Fruit fly (Drosophila melanogaster) whole organism, pupa: ENCODE data around the gene CG42717.

Source experiments
- CG10348 ChIP-seq: fragments of 200-800 bp; sonication (Bioruptor generic); IDR thresholded peaks from 2 replicates; pipeline ENCODE4 v1.3.6; 2022; ENCODE audit warnings: missing biosample characterization, missing genetic modification characterization
- CG12605 ChIP-seq: fragments of 200-800 bp; sonication (Bioruptor generic); IDR thresholded peaks from 2 replicates; pipeline ENCODE4 v1.3.6; 2022; ENCODE audit warnings: missing biosample characterization, missing genetic modification characterization
- CG13204 ChIP-seq: fragments of 200-800 bp; sonication (Bioruptor generic); optimal IDR thresholded peaks from 2 replicates; lab custom pipeline; 2018; ENCODE audit warnings: missing biosample characterization, mild to moderate bottlenecking, missing genetic modification characterization, moderate library complexity
- CG14655 ChIP-seq: fragments of 200-800 bp; sonication (Bioruptor generic); optimal IDR thresholded peaks from 3 replicates; lab custom pipeline; 2017; ENCODE audit warnings: mild to moderate bottlenecking, missing biosample characterization, missing genetic modification reagents, missing genetic modification characterization
- CG15710 ChIP-seq: fragments of 200-800 bp; sonication (Bioruptor generic); optimal IDR thresholded peaks from 2 replicates; lab custom pipeline; 2018; ENCODE audit warnings: missing biosample characterization, mild to moderate bottlenecking, missing genetic modification characterization, moderate library complexity
- CG17806 ChIP-seq: fragments of 200-800 bp; sonication (Bioruptor generic); optimal IDR thresholded peaks from 2 replicates; lab custom pipeline; 2018; ENCODE audit warnings: missing biosample characterization, mild to moderate bottlenecking, missing genetic modification characterization, moderate library complexity
- CG32121 ChIP-seq: fragments of 200-800 bp; sonication (Bioruptor generic); IDR thresholded peaks from 2 replicates; pipeline ENCODE4 v1.3.6; 2022; ENCODE audit warnings: missing biosample characterization, missing genetic modification characterization
- CG34367 ChIP-seq: fragments of 200-800 bp; sonication (Bioruptor generic); optimal IDR thresholded peaks from 2 replicates; lab custom pipeline; 2018; ENCODE audit warnings: missing biosample characterization, mild to moderate bottlenecking, missing genetic modification characterization
- CG4496 ChIP-seq: fragments of 200-800 bp; sonication (Bioruptor generic); IDR thresholded peaks from 3 replicates; pipeline ENCODE4 v1.3.6; 2022; ENCODE audit warnings: missing biosample characterization, missing genetic modification characterization
- CG8159 ChIP-seq: fragments of 200-800 bp; sonication (Bioruptor generic); optimal IDR thresholded peaks from 3 replicates; lab custom pipeline; 2018; ENCODE audit warnings: missing biosample characterization, mild to moderate bottlenecking, missing genetic modification characterization, moderate library complexity
- CG8301 ChIP-seq: fragments of 200-800 bp; sonication (Bioruptor generic); optimal IDR thresholded peaks from 2 replicates; lab custom pipeline; 2018; ENCODE audit warnings: missing biosample characterization, mild to moderate bottlenecking, missing genetic modification characterization
- CG9948 ChIP-seq: fragments of 200-800 bp; sonication (Bioruptor generic); optimal IDR thresholded peaks from 2 replicates; lab custom pipeline; 2018; ENCODE audit warnings: missing biosample characterization, mild to moderate bottlenecking, missing genetic modification characterization, moderate library complexity
- D1 ChIP-seq: fragments of 200-800 bp; sonication (Bioruptor generic); optimal IDR thresholded peaks from 2 replicates; lab custom pipeline; 2018; ENCODE audit warnings: missing biosample characterization, mild to moderate bottlenecking, missing genetic modification characterization, moderate library complexity
- EcR ChIP-seq: fragments of 200-800 bp; sonication (Bioruptor generic); optimal IDR thresholded peaks from 3 replicates; lab custom pipeline; 2019; ENCODE audit warnings: missing biosample characterization, missing genetic modification characterization, mild to moderate bottlenecking, moderate library complexity, missing genetic modification reagents
- Ets98B ChIP-seq: fragments of 200-800 bp; sonication (Bioruptor generic); IDR thresholded peaks from 2 replicates; pipeline ENCODE4 v1.3.6; 2022; ENCODE audit warnings: missing biosample characterization, missing genetic modification characterization
- Pif1A ChIP-seq: fragments of 200-800 bp; sonication (Bioruptor generic); optimal IDR thresholded peaks from 3 replicates; lab custom pipeline; 2016; ENCODE audit warnings: missing biosample characterization, missing genetic modification characterization
- Pif1B ChIP-seq: fragments of 200-800 bp; sonication (Bioruptor generic); optimal IDR thresholded peaks from 3 replicates; lab custom pipeline; 2016; ENCODE audit warnings: missing biosample characterization, missing genetic modification characterization
- Snoo ChIP-seq: fragments of 200-800 bp; sonication (Bioruptor generic); optimal IDR thresholded peaks from 3 replicates; lab custom pipeline; 2017; ENCODE audit warnings: missing biosample characterization, mild to moderate bottlenecking, missing genetic modification characterization, inconsistent platforms
- fd96Ca ChIP-seq: fragments of 200-800 bp; sonication (Bioruptor generic); IDR thresholded peaks from 3 replicates; pipeline ENCODE4 v1.3.6; 2022; ENCODE audit warnings: missing biosample characterization, missing genetic modification characterization
- gl ChIP-seq: fragments of 200-800 bp; sonication (Bioruptor generic); optimal IDR thresholded peaks from 2 replicates; lab custom pipeline; 2018; ENCODE audit warnings: missing biosample characterization, mild to moderate bottlenecking, missing genetic modification characterization
- rn ChIP-seq: fragments of 200-800 bp; sonication (Bioruptor generic); IDR thresholded peaks from 2 replicates; pipeline ENCODE4 v1.3.6; 2022; ENCODE audit warnings: missing biosample characterization, missing genetic modification characterization

Gene CG42717

DNA sequence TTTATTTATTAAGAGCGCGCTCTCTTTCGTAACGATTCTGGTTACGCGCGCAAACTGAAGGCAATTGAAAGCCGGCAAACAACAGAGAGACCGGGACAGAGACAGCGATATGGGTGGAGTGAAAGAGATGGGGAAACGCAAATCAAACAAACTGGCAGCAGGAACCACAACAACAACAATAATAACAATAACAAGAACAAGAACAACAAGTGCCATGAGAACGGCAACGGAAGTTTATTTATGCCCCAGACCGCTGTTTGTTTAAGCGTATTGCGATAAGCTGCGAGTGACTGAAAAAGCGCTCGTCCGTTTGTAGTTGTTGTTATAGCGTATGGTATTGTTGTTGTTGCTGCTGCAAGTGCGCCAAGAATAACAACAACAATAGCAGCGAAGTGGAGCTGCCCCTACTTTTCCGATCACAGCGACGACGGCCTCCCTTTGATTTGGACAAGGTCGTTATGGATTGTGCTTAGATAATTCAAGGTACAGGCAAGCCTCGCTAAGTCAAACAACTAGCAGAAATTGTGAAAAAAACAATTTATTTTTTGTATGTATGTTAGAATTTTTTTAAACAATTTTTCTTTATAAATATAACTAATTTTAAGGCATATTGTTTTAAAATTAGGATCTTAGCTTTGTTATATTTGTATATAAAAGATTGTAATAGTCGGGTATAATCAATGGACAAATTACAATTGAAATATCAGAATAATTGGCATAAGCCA, 6.8 kb downstream of the CG42717 start:
- TF ChIP-seq Snoo (tag; lab: Kevin White, UChicago) (peak; percentile 6), CG8301 (no peak), CG12605 (GFP tag; lab: Robert Waterston, UW) (no peak), gl (peak; percentile 20), CG4496 (GFP tag; lab: Robert Waterston, UW) (no peak), CG34367 (peak; percentile 7), CG9948 (tag; lab: Kevin White, UChicago) (no peak), CG8159 (tag; lab: Kevin White, UChicago) (no peak), CG14655 (GFP tag; lab: Kevin White, UChicago) (peak; percentile 35), D1 (tag; lab: Kevin White, UChicago) (no peak), Pif1B (GFP tag; lab: Kevin White, UChicago) (peak; percentile 32), CG15710 (tag; lab: Kevin White, UChicago) (no peak), rn (GFP tag; lab: Robert Waterston, UW) (no peak), EcR (GFP tag; lab: Kevin White, UChicago) (no peak), CG13204 (GFP tag; lab: Kevin White, UChicago) (peak; percentile 51), Pif1A (peak; percentile 50), fd96Ca (peak; percentile 54; the same call in 2 of the 3 replicates), Ets98B (GFP tag; lab: Robert Waterston, UW) (0 out of 2 replicates have a peak, but pooled peaks have one; percentile 16)
- TF ChIP-seq, all 21 proteins: peak for 9

DNA sequence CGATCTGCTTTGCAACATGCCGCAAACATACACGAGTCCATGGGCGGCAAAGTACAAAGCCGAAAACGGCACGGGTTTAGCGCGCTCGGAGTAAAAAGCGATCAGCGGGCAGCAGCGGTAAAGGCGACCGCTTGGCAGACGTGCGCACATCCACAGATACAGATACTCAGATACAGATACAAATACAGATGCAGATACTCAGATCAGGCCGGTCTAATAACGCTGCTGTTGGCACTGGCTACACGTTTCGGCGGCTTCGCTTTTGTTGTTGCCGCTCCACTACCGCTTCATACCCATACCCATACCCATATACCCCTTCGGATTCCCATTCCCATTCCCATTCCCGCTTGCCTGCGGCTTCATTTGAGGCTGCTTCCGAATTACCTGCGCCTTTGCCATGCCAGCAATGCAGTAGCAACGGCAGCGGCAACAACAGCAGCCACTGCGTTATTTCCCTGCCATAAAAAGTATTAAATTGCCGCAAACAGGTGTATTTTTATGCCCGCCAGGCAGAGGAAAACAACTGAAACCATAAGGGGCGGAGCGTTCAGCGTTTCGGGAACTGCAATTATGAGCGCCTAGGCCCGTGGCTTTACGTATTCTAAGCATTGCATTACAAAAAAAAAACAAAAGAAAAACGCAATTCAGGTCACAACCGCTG, 7.8 kb downstream of the CG42717 start:
- TF ChIP-seq CG13204 (GFP tag; lab: Kevin White, UChicago) (peak; percentile 52), rn (GFP tag; lab: Robert Waterston, UW) (no peak), CG8301 (no peak), gl (no peak), CG10348 (GFP tag; lab: Robert Waterston, UW) (no peak), fd96Ca (no peak), Snoo (tag; lab: Kevin White, UChicago) (no peak), EcR (GFP tag; lab: Kevin White, UChicago) (no peak)

DNA sequence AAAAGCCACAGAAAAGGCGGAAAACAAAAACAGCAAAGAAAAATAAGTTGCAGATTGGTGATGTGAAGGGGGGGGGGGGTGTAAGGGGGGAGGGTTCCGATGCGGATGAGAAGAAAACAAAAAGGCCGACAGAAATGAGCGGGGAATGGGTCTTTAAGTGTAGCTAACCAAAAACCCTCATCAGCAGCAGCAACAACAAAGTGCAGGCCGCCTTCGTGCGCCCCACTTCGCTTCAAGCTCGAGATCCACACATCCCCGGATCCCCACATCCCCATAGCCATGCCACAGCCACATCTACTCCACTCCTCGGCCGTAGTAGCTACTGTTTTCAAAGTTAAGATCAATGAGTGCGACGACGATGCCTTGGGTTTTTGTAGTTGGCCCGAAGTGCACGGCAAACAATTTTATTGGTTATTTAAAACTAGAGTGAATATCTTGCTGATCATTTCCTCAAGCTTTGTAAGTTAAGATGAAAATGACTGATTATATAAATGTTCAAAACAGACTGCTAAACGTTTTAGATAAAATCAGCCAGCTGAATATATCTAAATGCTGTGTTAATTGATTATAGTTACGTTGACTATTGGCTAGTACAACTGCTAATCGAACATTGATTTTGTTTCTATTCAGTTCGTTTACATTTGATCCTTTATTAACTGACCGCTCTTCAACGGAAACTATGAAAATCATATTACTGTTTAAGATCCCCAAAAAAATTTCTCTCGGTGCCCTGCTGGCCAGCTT, 8.5 kb downstream of the CG42717 start:
- TF ChIP-seq CG10348 (GFP tag; lab: Robert Waterston, UW) (no peak), gl (no peak), EcR (GFP tag; lab: Kevin White, UChicago) (no peak), CG32121 (GFP tag; lab: Robert Waterston, UW) (no peak), Pif1A (peak; percentile 67), CG14655 (GFP tag; lab: Kevin White, UChicago) (peak; percentile 58), CG9948 (tag; lab: Kevin White, UChicago) (peak; percentile 56), CG15710 (tag; lab: Kevin White, UChicago) (peak; percentile 56), CG4496 (GFP tag; lab: Robert Waterston, UW) (no peak), Snoo (tag; lab: Kevin White, UChicago) (peak; percentile 59), CG8159 (tag; lab: Kevin White, UChicago) (peak; percentile 71), CG17806 (tag; lab: Kevin White, UChicago) (peak; percentile 59), Pif1B (GFP tag; lab: Kevin White, UChicago) (peak; percentile 32), CG34367 (peak; percentile 42), fd96Ca (peak; percentile 16; the same call in 1 of the 3 replicates), CG8301 (peak; percentile 50), CG13204 (GFP tag; lab: Kevin White, UChicago) (peak; percentile 66)

DNA sequence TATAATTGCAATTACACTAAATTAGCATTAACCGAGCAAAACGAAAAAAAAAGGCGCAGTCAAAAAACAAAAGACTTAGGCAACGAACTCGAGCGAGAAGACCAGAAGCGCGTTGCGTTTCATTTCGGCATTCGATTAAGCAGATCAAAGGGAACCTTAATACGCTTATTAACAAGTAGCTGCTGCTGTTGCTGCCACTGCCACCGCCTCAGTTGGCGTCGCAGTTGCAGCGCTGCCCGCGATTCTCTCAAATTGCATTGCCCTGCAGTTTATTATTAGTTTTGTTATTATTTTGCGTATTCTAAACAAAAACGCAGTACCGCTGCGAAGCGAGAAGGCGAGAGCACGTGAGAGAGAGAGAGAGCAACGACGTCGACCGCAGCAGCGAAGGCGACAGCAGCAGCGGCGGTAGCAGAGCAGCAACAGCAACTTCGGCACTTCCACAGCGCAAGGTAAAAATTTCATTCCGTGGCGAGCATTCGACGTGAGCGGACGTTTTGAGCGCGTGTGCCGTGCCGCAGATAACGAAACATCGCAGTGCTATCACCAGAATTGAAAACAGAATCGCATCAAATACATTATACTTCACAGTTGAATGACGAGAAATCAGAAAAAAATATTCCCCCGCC, 9.9 kb downstream of the CG42717 start, which contains the start of gene Notum:
TSS of gene Notum (plus strand) at position 461 of the 629 bp plus-strand sequence.
- TF ChIP-seq Ets98B (GFP tag; lab: Robert Waterston, UW): peak; percentile 19; the same call in 1 of the 2 replicates
- TF ChIP-seq CG34367: no peak
- peak; percentile 76 for TF ChIP-seq CG13204 (GFP tag; lab: Kevin White, UChicago)

DNA sequence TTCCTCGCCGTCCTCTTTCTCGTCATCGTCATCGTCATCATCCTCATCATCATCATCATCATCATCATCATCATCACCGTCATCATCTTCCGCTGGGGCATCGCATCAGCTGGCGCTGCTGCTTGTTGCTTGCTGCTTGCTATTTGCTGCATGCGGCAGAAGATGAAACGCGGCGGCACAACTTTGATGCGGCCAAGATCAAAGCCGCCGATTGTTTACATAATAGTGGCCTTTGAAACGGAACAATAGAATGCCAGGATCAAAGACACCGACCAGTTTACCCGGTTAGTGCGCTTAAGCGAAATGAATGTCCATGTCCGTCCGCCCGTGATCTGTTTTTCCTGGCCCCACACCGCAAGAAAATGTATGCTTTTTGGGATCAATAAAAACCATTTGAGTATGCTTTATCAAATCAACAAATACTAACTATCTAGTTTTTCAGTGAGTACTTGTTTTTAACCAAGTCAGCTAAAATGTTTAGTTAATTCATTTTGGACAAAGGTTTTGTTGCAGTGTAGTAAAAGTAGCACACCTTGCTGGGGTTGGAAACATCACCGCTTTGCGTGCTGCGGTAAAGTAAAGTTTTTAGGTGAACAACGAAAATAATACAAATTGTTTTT, 11.8 kb downstream of the CG42717 start:
- TF ChIP-seq EcR (GFP tag; lab: Kevin White, UChicago): no peak
- no peak for TF ChIP-seq CG10348 (GFP tag; lab: Robert Waterston, UW)
- no peak for TF ChIP-seq gl
- peak; percentile 60; the same call in 2 of the 3 replicates for TF ChIP-seq fd96Ca
- TF ChIP-seq Pif1A: peak; percentile 61
- TF ChIP-seq CG17806 (tag; lab: Kevin White, UChicago): peak; percentile 55
- TF ChIP-seq CG32121 (GFP tag; lab: Robert Waterston, UW): no peak
- TF ChIP-seq CG15710 (tag; lab: Kevin White, UChicago): peak; percentile 44
- TF ChIP-seq CG9948 (tag; lab: Kevin White, UChicago): peak; percentile 43
- TF ChIP-seq CG34367: peak; percentile 31
- TF ChIP-seq CG12605 (GFP tag; lab: Robert Waterston, UW): no peak
- TF ChIP-seq CG14655 (GFP tag; lab: Kevin White, UChicago): peak; percentile 66
- peak; percentile 68 for TF ChIP-seq CG8301
- TF ChIP-seq CG4496 (GFP tag; lab: Robert Waterston, UW): peak; percentile 51; the same call in 1 of the 3 replicates
- TF ChIP-seq Ets98B (GFP tag; lab: Robert Waterston, UW): peak; percentile 40; the same call in 1 of the 2 replicates
- no peak for TF ChIP-seq D1 (tag; lab: Kevin White, UChicago)
- no peak for TF ChIP-seq Snoo (tag; lab: Kevin White, UChicago)
- peak; percentile 40 for TF ChIP-seq Pif1B (GFP tag; lab: Kevin White, UChicago)
- TF ChIP-seq CG8159 (tag; lab: Kevin White, UChicago): peak; percentile 58
- TF ChIP-seq CG13204 (GFP tag; lab: Kevin White, UChicago): no peak
- no peak for TF ChIP-seq rn (GFP tag; lab: Robert Waterston, UW)
